Worm (Caenorhabditis elegans): ENCODE data around the gene zmp-6.
A peak's percentile ranks its signal among the peaks of the same experiment; 100 is the strongest.

Gene zmp-6

DNA sequence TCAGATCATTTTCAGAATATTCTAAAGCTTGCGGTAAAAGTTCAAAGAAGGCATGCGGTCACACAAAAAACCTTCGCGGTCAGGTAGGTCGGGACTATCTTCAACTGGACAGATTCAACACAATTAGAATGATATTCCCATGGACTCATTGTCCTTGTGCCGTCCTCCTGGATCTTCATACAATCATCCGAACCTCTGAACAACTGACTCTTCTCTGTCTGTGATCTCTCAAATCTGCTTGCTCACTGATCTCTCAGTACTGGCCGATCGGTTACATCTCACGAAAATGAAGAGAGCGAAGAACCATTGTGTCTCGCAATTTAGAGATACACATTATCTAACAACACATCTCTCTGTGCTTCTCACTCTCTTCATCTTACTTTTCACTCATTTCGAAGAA is 32.1 kb downstream of the zmp-6 start (continued):
- no peak for TF ChIP-seq hmg-20 (GFP tag; IDR thresholded peaks at IDR 0.05)
- no peak for TF ChIP-seq tbp1 (GFP tag; optimal IDR thresholded peaks at IDR 0.05)

DNA sequence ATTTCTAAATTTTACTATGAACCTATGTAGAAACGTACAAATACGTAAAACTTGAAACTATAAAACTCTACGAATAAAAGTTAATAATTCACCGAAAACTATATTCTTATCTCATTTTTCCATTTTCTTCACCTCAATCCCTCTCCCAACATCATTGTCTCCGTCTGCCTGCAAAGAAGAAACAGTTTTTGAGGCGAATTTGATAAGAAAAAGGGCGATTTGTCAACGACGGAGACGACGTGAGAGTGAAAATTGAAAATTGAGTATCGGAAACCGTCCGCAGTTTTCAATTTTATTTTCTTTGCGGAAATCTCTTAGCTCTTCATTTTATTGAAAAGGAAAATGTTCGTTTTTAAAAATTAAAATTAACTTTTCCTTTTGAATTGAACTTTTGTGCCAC is 35.6 kb downstream of the zmp-6 start:
- no peak for TF ChIP-seq B0336.3 (GFP tag; IDR thresholded peaks at IDR 0.05)
- TF ChIP-seq ztf-3 (GFP tag; optimal IDR thresholded peaks at IDR 0.05) = no peak
- TF ChIP-seq F57C9.4 (tag; optimal IDR thresholded peaks at IDR 0.05) = no peak
- TF ChIP-seq ztf-6 (GFP tag; IDR thresholded peaks at IDR 0.05) = no peak
- no peak for TF ChIP-seq ceh-100 (GFP tag; IDR thresholded peaks at IDR 0.05)
- TF ChIP-seq nhr-80 (tag; optimal IDR thresholded peaks at IDR 0.05) = peak; percentile 50
- TF ChIP-seq ceh-79 (tag; optimal IDR thresholded peaks at IDR 0.05) = no peak

DNA sequence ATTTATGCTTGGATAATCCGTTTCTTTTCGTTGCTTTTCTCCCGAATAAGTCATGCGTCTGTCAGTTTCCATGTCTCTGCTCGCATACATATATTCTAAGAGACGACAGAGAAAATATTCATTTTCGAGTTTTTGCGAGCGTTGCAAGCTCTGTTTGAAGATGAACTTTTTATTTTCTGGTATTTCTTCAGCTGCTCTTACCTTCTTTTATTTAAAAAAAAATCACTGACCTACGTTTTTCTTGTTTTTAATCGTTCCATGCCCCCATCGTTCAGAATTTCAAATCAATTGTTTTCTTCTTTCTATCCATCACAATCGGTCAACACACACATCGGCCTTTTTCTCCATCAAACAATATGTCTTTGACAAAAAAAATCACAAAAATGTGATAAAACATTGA is 37.2 kb downstream of the zmp-6 start:
- TF ChIP-seq cebp-2 (GFP tag; IDR thresholded peaks at IDR 0.05) (no peak), madf-3 (GFP tag; IDR thresholded peaks at IDR 0.05) (peak; percentile 42; the same call in 1 of the 2 replicates), Y56A3A.18 (GFP tag; IDR thresholded peaks at IDR 0.05) (no peak), mcd-1 (GFP tag; IDR thresholded peaks at IDR 0.05) (0 out of 2 replicates have a peak, but pooled peaks have one; percentile 6)

DNA sequence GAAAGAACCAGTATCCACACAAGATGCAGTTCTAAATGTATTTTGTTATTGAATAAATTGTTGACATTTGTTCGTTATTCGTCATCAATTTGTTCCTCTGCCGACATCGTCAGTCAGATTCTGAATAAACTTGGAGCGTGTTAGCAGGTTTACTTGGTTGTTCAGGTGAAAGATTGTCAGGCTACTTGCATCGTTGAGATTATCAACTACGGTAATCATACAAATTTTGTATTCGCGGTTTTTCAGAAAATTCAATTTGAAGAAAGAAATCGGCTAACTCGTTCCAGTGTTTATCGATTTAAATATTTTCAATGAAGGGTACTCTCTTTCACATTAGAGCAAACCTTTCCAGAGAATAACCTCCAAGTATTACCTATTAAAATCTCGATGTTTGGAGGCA is 37.9 kb downstream of the zmp-6 start, which contains the start of gene R151.2:
R151.2 (plus strand) TSS at position 247 of the 400 bp plus-strand sequence.
- TF ChIP-seq F33H1.4 (GFP tag; IDR thresholded peaks at IDR 0.05) = peak; percentile 38
- no peak for TF ChIP-seq ccch-3 (GFP tag; optimal IDR thresholded peaks at IDR 0.05)
- 0 out of 2 replicates have a peak, but pooled peaks have one; percentile 5 for TF ChIP-seq hsf-1 (GFP tag; IDR thresholded peaks at IDR 0.05)
- TF ChIP-seq lin-54 (GFP tag; optimal IDR thresholded peaks at IDR 0.05) = peak; percentile 53
- TF ChIP-seq hmg-20 (GFP tag; IDR thresholded peaks at IDR 0.05) = no peak
- 0 out of 2 replicates have a peak, but pooled peaks have one; percentile 12 for TF ChIP-seq dox-1 (GFP tag; IDR thresholded peaks at IDR 0.05)
- TF ChIP-seq aptf-2 (GFP tag; conservative IDR thresholded peaks at IDR 0.05) = no peak
- peak; percentile 12 for TF ChIP-seq athp-1 (tag; optimal IDR thresholded peaks at IDR 0.05)
- TF ChIP-seq attf-6 (GFP tag; IDR thresholded peaks at IDR 0.05) = peak; percentile 60
- TF ChIP-seq atf-7 (tag; optimal IDR thresholded peaks at IDR 0.05) = no peak
- no peak for TF ChIP-seq snpc-4 (GFP tag; optimal IDR thresholded peaks at IDR 0.05)
- peak in 1 of 4 experiments; percentile 3 for TF ChIP-seq snpc-4 (tag; optimal IDR thresholded peaks at IDR 0.05)
- no peak for TF ChIP-seq sptf-2 (GFP tag; optimal IDR thresholded peaks at IDR 0.05)
- TF ChIP-seq lsl-1 (GFP tag; optimal IDR thresholded peaks at IDR 0.05) = peak; percentile 42
- TF ChIP-seq lin-26 (GFP tag; IDR thresholded peaks at IDR 0.05) = 0 out of 2 replicates have a peak, but pooled peaks have one; percentile 39
- no peak for TF ChIP-seq lsy-27 (tag; optimal IDR thresholded peaks at IDR 0.05; ENCODE audit: borderline replicate concordance, insufficient read depth)
- TF ChIP-seq nfyb-1 (GFP tag; IDR thresholded peaks at IDR 0.05) = 0 out of 2 replicates have a peak, but pooled peaks have one; percentile 47
- 0 out of 2 replicates have a peak, but pooled peaks have one; percentile 28 for TF ChIP-seq madf-6 (GFP tag; IDR thresholded peaks at IDR 0.05)
- TF ChIP-seq rpc-1 (optimal IDR thresholded peaks at IDR 0.05) = no peak
- TF ChIP-seq rpc-1 (tag; optimal IDR thresholded peaks at IDR 0.05) = no peak
- TF ChIP-seq hrde-1 (tag; optimal IDR thresholded peaks at IDR 0.05; ENCODE audit: borderline replicate concordance) = peak; percentile 77
- no peak for TF ChIP-seq Y56A3A.18 (GFP tag; IDR thresholded peaks at IDR 0.05)
- TF ChIP-seq chd-7 (tag; optimal IDR thresholded peaks at IDR 0.05) = no peak
- TF ChIP-seq Y53G8AR.9 (GFP tag; conservative IDR thresholded peaks at IDR 0.05) = 0 out of 2 replicates have a peak, but pooled peaks have one; percentile 26
- TF ChIP-seq ekl-4 (GFP tag; IDR thresholded peaks at IDR 0.05) = peak; percentile 45; the same call in 1 of the 2 replicates
- TF ChIP-seq nhr-179 (tag; optimal IDR thresholded peaks at IDR 0.05) = no peak
- TF ChIP-seq mcd-1 (GFP tag; IDR thresholded peaks at IDR 0.05) = no peak
- no peak for TF ChIP-seq cebp-1 (GFP tag; IDR thresholded peaks at IDR 0.05)
- no peak for TF ChIP-seq cebp-1 (tag; optimal IDR thresholded peaks at IDR 0.05)
- TF ChIP-seq F57A8.1 (GFP tag; optimal IDR thresholded peaks at IDR 0.05) = peak; percentile 6
- TF ChIP-seq egl-44 (GFP tag; IDR thresholded peaks at IDR 0.05) = 0 out of 2 replicates have a peak, but pooled peaks have one; percentile 35
- peak; percentile 54 for TF ChIP-seq B0336.3 (GFP tag; IDR thresholded peaks at IDR 0.05)
- TF ChIP-seq tlf-1 (GFP tag; optimal IDR thresholded peaks at IDR 0.05) = peak; percentile 36
- peak; percentile 57 for TF ChIP-seq F49E8.2 (tag; optimal IDR thresholded peaks at IDR 0.05; ENCODE audit: insufficient read depth)
